Fruit fly (Drosophila melanogaster): ENCODE measurements around the gene agt.

agt gene

DNA sequence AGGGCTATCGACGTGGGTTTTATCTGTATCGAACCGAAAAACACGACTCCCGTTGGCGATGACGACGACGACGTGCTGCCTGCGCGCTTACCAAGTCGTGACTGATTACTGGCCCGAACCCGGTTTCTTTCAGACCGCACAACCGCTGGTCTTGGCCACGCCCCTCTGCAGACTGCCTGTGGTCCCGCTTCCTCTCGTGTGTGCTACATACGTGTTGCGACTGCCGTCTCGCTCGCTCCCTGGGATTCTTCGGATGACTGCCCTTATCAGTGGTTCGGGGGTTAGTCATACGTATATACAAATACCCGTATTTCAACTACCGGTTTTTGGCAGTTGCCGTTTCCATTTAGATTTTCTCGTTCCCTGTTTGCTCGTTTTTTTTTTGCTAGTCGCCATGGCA lies 18.6 kb upstream of the agt start, which contains the start of gene lab (continued):
- TF ChIP-seq Rx (GFP tag; IDR thresholded peaks at IDR 0.05), result no peak
- no peak for TF ChIP-seq CG11247 (GFP tag; IDR thresholded peaks at IDR 0.05)
- TF ChIP-seq CG11398 (GFP tag; optimal IDR thresholded peaks at IDR 0.05), result no peak
- no peak for TF ChIP-seq Atf6 (GFP tag; IDR thresholded peaks at IDR 0.05)
- TF ChIP-seq Ravus (GFP tag; IDR thresholded peaks at IDR 0.05), result no peak
- no peak for TF ChIP-seq Ets97D (GFP tag; optimal IDR thresholded peaks at IDR 0.05)
- no peak for TF ChIP-seq crc (GFP tag; optimal IDR thresholded peaks at IDR 0.05)
- no peak for TF ChIP-seq CG4282 (GFP tag; optimal IDR thresholded peaks at IDR 0.05)
- no peak for TF ChIP-seq CG4360 (GFP tag; IDR thresholded peaks at IDR 0.05)
- no peak for TF ChIP-seq Dek (tag; optimal IDR thresholded peaks at IDR 0.05)
- no peak for TF ChIP-seq dysf (GFP tag; IDR thresholded peaks at IDR 0.05)
- TF ChIP-seq CG4707 (GFP tag; optimal IDR thresholded peaks at IDR 0.05), result no peak

DNA sequence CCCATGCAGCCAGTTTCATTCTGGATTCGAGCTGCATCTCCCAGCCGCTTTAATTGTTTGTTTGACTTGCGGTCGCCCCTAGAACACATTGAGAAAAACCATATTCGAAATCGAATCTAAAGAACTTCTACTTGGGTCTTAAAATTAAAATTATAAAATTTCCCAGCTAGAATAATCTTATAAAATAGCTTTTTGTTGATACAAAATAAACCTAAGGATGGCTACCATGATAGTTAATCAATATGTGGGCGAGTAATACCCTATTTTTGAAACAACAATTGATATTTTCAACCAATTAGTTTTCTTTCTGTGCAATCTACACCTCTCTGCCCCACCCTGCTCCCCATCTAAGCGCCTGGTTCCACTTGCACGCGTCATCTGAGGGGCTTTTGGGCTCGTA lies 14.6 kb upstream of the agt start:
- no peak for TF ChIP-seq Myb (GFP tag; optimal IDR thresholded peaks at IDR 0.05)
- TF ChIP-seq HmgD (GFP tag; optimal IDR thresholded peaks at IDR 0.05), result no peak
- no peak for TF ChIP-seq CG11695 (GFP tag; IDR thresholded peaks at IDR 0.05)
- TF ChIP-seq CG4404 (GFP tag; IDR thresholded peaks at IDR 0.05), result no peak
- no peak for TF ChIP-seq Doc2 (GFP tag; IDR thresholded peaks at IDR 0.05)
- TF ChIP-seq Blimp-1 (GFP tag; optimal IDR thresholded peaks at IDR 0.05), result peak; percentile 62
- peak; percentile 34 for TF ChIP-seq fd96Cb (tag; optimal IDR thresholded peaks at IDR 0.05)
- TF ChIP-seq Bgb (GFP tag; IDR thresholded peaks at IDR 0.05; ENCODE audit: partially characterized antibody), result no peak
- no peak for TF ChIP-seq MESR4 (GFP tag; optimal IDR thresholded peaks at IDR 0.05)
- TF ChIP-seq CG9797 (GFP tag; optimal IDR thresholded peaks at IDR 0.05), result no peak
- TF ChIP-seq kah (GFP tag; optimal IDR thresholded peaks at IDR 0.05), result no peak
- TF ChIP-seq CG9817 (tag; optimal IDR thresholded peaks at IDR 0.05), result no peak
- TF ChIP-seq CG10462 (GFP tag; optimal IDR thresholded peaks at IDR 0.05), result no peak
- no peak for TF ChIP-seq pum (GFP tag; optimal IDR thresholded peaks at IDR 0.05)
- TF ChIP-seq CG14710 (tag; optimal IDR thresholded peaks at IDR 0.05), result peak; percentile 52
- TF ChIP-seq bsh (GFP tag; optimal IDR thresholded peaks at IDR 0.05), result peak in 1 of 2 experiments; percentile 72
- TF ChIP-seq CG17361 (GFP tag; IDR thresholded peaks at IDR 0.05), result peak; percentile 50; the same call in 1 of the 3 replicates
- TF ChIP-seq CG7372 (GFP tag; IDR thresholded peaks at IDR 0.05), result no peak
- 0 out of 2 replicates have a peak, but pooled peaks have one; percentile 31 for TF ChIP-seq crol (GFP tag; IDR thresholded peaks at IDR 0.05)
- TF ChIP-seq Optix (GFP tag; IDR thresholded peaks at IDR 0.05), result no peak
- no peak for TF ChIP-seq Ptx1 (GFP tag; IDR thresholded peaks at IDR 0.05)
- TF ChIP-seq Hmr (GFP tag; optimal IDR thresholded peaks at IDR 0.05), result no peak
- TF ChIP-seq gfzf (GFP tag; optimal IDR thresholded peaks at IDR 0.05), result no peak
- no peak for TF ChIP-seq pan (optimal IDR thresholded peaks at IDR 0.05)
- TF ChIP-seq pan (GFP tag; optimal IDR thresholded peaks at IDR 0.05 in 1 of 2, IDR thresholded peaks at IDR 0.05 in 1 of 2), result no peak
- TF ChIP-seq CG32772 (GFP tag; IDR thresholded peaks at IDR 0.05), result no peak
- TF ChIP-seq HLHmδ (GFP tag; optimal IDR thresholded peaks at IDR 0.05), result no peak
- peak; percentile 49; the same call in 1 of the 3 replicates for TF ChIP-seq row (GFP tag; IDR thresholded peaks at IDR 0.05)
- TF ChIP-seq CG10366 (GFP tag; IDR thresholded peaks at IDR 0.05), result no peak
- no peak for TF ChIP-seq sim (GFP tag; IDR thresholded peaks at IDR 0.05)
- no peak for TF ChIP-seq CG34224 (GFP tag; IDR thresholded peaks at IDR 0.05; ENCODE audit: partially characterized antibody)
- TF ChIP-seq zen2 (GFP tag; IDR thresholded peaks at IDR 0.05; ENCODE audit: partially characterized antibody), result no peak
- TF ChIP-seq CG12659 (GFP tag; optimal IDR thresholded peaks at IDR 0.05), result no peak
- no peak for TF ChIP-seq CG6654 (GFP tag; optimal IDR thresholded peaks at IDR 0.05)
- TF ChIP-seq Hsf (GFP tag; optimal IDR thresholded peaks at IDR 0.05), result no peak
- peak; percentile 53 for TF ChIP-seq D19A (tag; optimal IDR thresholded peaks at IDR 0.05)
- TF ChIP-seq CG18262 (tag; optimal IDR thresholded peaks at IDR 0.05), result peak; percentile 65
- no peak for TF ChIP-seq CG3838 (GFP tag; optimal IDR thresholded peaks at IDR 0.05)
- TF ChIP-seq Hand (GFP tag; optimal IDR thresholded peaks at IDR 0.05), result no peak
- TF ChIP-seq CG4730 (GFP tag; IDR thresholded peaks at IDR 0.05), result no peak

Measured in whole organism, embryonic.